Fruit fly (Drosophila melanogaster) whole organism, embryonic: ENCODE data around the gene Tfb4.

Experiments
- Abd-B ChIP-seq: fragments of 200-800 bp; sonication (Bioruptor generic); optimal IDR thresholded peaks from 2 replicates; lab custom pipeline; 2018; ENCODE audit warnings: missing biosample characterization, mild to moderate bottlenecking, missing genetic modification characterization, moderate library complexity
- Aef1 ChIP-seq: fragments of 200-800 bp; sonication (Bioruptor generic); IDR thresholded peaks from 3 replicates; pipeline ENCODE4 v1.3.6; 2022; ENCODE audit warnings: missing biosample characterization, missing genetic modification characterization
- Asciz ChIP-seq: fragments of 200-800 bp; sonication (Bioruptor generic); optimal IDR thresholded peaks from 2 replicates; lab custom pipeline; 2017; ENCODE audit warnings: missing biosample characterization, mild to moderate bottlenecking, missing genetic modification characterization, missing genetic modification reagents
- B-H2 ChIP-seq: fragments of 200-800 bp; sonication (Bioruptor generic); optimal IDR thresholded peaks from 2 replicates; lab custom pipeline; 2018; ENCODE audit warnings: missing biosample characterization, mild to moderate bottlenecking, missing genetic modification characterization
- BEAF-32 ChIP-seq: fragments of 200-800 bp; sonication (Bioruptor generic); optimal IDR thresholded peaks from 3 replicates; lab custom pipeline; 2017; ENCODE audit warnings: missing biosample characterization, missing genetic modification characterization, mild to moderate bottlenecking, moderate library complexity, missing genetic modification reagents
- CG12155 ChIP-seq: fragments of 200-800 bp; sonication (Bioruptor generic); optimal IDR thresholded peaks from 3 replicates; lab custom pipeline; 2016; ENCODE audit warnings: missing biosample characterization, missing genetic modification characterization
- CG12219 ChIP-seq: fragments of 200-800 bp; sonication (Bioruptor generic); optimal IDR thresholded peaks from 3 replicates; lab custom pipeline; 2018; ENCODE audit warnings: missing biosample characterization, mild to moderate bottlenecking, missing genetic modification characterization
- CG12236 ChIP-seq: fragments of 200-800 bp; sonication (Bioruptor generic); optimal IDR thresholded peaks from 2 replicates; lab custom pipeline; 2016; ENCODE audit warnings: missing biosample characterization, missing genetic modification characterization
- CG12659 ChIP-seq: fragments of 200-800 bp; sonication (Bioruptor generic); optimal IDR thresholded peaks from 3 replicates; lab custom pipeline; 2017; ENCODE audit warnings: mild to moderate bottlenecking, missing biosample characterization, missing genetic modification reagents, missing genetic modification characterization
- CG14050 ChIP-seq: fragments of 200-800 bp; sonication (Bioruptor generic); IDR thresholded peaks from 3 replicates; pipeline ENCODE4 v1.3.6; 2022; ENCODE audit warnings: missing biosample characterization, missing genetic modification characterization
- CG14965 ChIP-seq: fragments of 200-800 bp; sonication (Bioruptor generic); optimal IDR thresholded peaks from 2 replicates; lab custom pipeline; 2016; ENCODE audit warnings: missing biosample characterization, missing genetic modification characterization, borderline replicate concordance
- CG1529 ChIP-seq: fragments of 200-800 bp; sonication (Bioruptor generic); optimal IDR thresholded peaks from 3 replicates; lab custom pipeline; 2018; ENCODE audit warnings: missing biosample characterization, missing genetic modification characterization
- CG15479 ChIP-seq: fragments of 200-800 bp; sonication (Bioruptor generic); optimal IDR thresholded peaks from 3 replicates; lab custom pipeline; 2019; ENCODE audit warnings: missing biosample characterization, mild to moderate bottlenecking, missing genetic modification characterization, moderate library complexity
- CG15696 ChIP-seq: fragments of 200-800 bp; sonication (Bioruptor generic); optimal IDR thresholded peaks from 2 replicates; lab custom pipeline; 2019; ENCODE audit warnings: missing biosample characterization, mild to moderate bottlenecking, missing genetic modification characterization, moderate library complexity
- CG1603 ChIP-seq: fragments of 200-800 bp; sonication (Bioruptor generic); optimal IDR thresholded peaks from 2 replicates; lab custom pipeline; 2019; ENCODE audit warnings: missing biosample characterization, mild to moderate bottlenecking, missing genetic modification characterization, moderate library complexity
- CG2199 ChIP-seq: fragments of 200-800 bp; sonication (Bioruptor generic); IDR thresholded peaks from 3 replicates; pipeline ENCODE4 v1.3.6; 2022; ENCODE audit warnings: missing biosample characterization, missing genetic modification characterization
- CG2202 ChIP-seq: fragments of 200-800 bp; sonication (Bioruptor generic); optimal IDR thresholded peaks from 2 replicates; lab custom pipeline; 2018; ENCODE audit warnings: missing biosample characterization, mild to moderate bottlenecking, missing genetic modification characterization
- CG3281 ChIP-seq: fragments of 200-800 bp; sonication (Bioruptor generic); optimal IDR thresholded peaks from 3 replicates; lab custom pipeline; 2017; ENCODE audit warnings: missing biosample characterization, mild to moderate bottlenecking, missing genetic modification characterization
- CG5953 ChIP-seq: fragments of 200-800 bp; sonication (Bioruptor generic); IDR thresholded peaks from 2 replicates; pipeline ENCODE4 v1.3.6; 2022; ENCODE audit warnings: missing biosample characterization, missing genetic modification characterization
- CG7987 ChIP-seq: fragments of 200-800 bp; sonication (Bioruptor generic); optimal IDR thresholded peaks from 2 replicates; lab custom pipeline; 2018; ENCODE audit warnings: missing biosample characterization, mild to moderate bottlenecking, missing genetic modification characterization, moderate library complexity
- CG8281 ChIP-seq: fragments of 200-800 bp; sonication (Bioruptor generic); optimal IDR thresholded peaks from 2 replicates; lab custom pipeline; 2018; ENCODE audit warnings: missing biosample characterization, mild to moderate bottlenecking, missing genetic modification characterization, moderate library complexity
- CG8924 ChIP-seq: fragments of 200-800 bp; optimal IDR thresholded peaks from 3 replicates; lab custom pipeline; 2019; ENCODE audit warnings: missing biosample characterization, mild to moderate bottlenecking, missing genetic modification characterization, moderate library complexity
- CG8944 ChIP-seq: fragments of 200-800 bp; sonication (Bioruptor generic); optimal IDR thresholded peaks from 3 replicates; lab custom pipeline; 2016; ENCODE audit warnings: missing biosample characterization, missing genetic modification characterization
- CG9609 ChIP-seq: fragments of 200-800 bp; sonication (Bioruptor generic); optimal IDR thresholded peaks from 3 replicates; lab custom pipeline; 2016; ENCODE audit warnings: missing biosample characterization, missing genetic modification characterization
- Doc3 ChIP-seq: fragments of 200-800 bp; sonication (Bioruptor generic); IDR thresholded peaks from 3 replicates; pipeline ENCODE4 v1.3.6; 2022; ENCODE audit warnings: missing biosample characterization, missing genetic modification characterization; ENCODE audit not compliant: partially characterized antibody
- Fer2 ChIP-seq: fragments of 200-800 bp; sonication (Bioruptor generic); optimal IDR thresholded peaks from 2 replicates; lab custom pipeline; 2018; ENCODE audit warnings: missing biosample characterization, mild to moderate bottlenecking, missing genetic modification characterization, moderate library complexity
- H2.0 ChIP-seq: fragments of 200-800 bp; sonication (Bioruptor generic); IDR thresholded peaks from 2 replicates; pipeline ENCODE4 v1.3.6; 2022; ENCODE audit warnings: missing biosample characterization, missing genetic modification characterization
- HmgD ChIP-seq: fragments of 200-800 bp; sonication (Bioruptor generic); optimal IDR thresholded peaks from 3 replicates; lab custom pipeline; 2016; ENCODE audit warnings: missing biosample characterization, missing genetic modification characterization
- Kr ChIP-seq: fragments of 200-800 bp; sonication (Bioruptor generic); optimal IDR thresholded peaks from 2 replicates; lab custom pipeline; 2017; ENCODE audit warnings: missing biosample characterization, mild to moderate bottlenecking, missing genetic modification characterization
- MBD-R2 ChIP-seq: fragments of 200-800 bp; sonication (Bioruptor generic); IDR thresholded peaks from 2 replicates; pipeline ENCODE4 v1.3.6; 2022; ENCODE audit warnings: missing biosample characterization, missing genetic modification characterization
- Med ChIP-seq: fragments of 200-800 bp; sonication (Bioruptor generic); peaks from one replicate; lab custom pipeline; 2016; ENCODE audit warnings: missing biosample characterization, missing genetic modification characterization, mild to moderate bottlenecking, inconsistent platforms, moderate library complexity
- Scr ChIP-seq: fragments of 200-800 bp; sonication (Bioruptor generic); IDR thresholded peaks from 2 replicates; pipeline ENCODE4 v1.3.6; 2022; ENCODE audit warnings: missing biosample characterization, missing genetic modification characterization; ENCODE audit not compliant: partially characterized antibody
- TFAM ChIP-seq: fragments of 200-800 bp; sonication (Bioruptor generic); optimal IDR thresholded peaks from 2 replicates; lab custom pipeline; 2017; ENCODE audit warnings: missing biosample characterization, missing genetic modification characterization, inconsistent platforms
- ci ChIP-seq: fragments of 200-800 bp; sonication (Bioruptor generic); IDR thresholded peaks from 3 replicates; pipeline ENCODE4 v1.3.6; 2022; ENCODE audit warnings: missing biosample characterization, missing genetic modification characterization
- crp ChIP-seq, 2 experiments: fragments of 200-800 bp; sonication (Bioruptor generic); optimal IDR thresholded peaks; 2 replicates in 1 of 2; 3 replicates in 1 of 2; lab custom pipeline; 2017; ENCODE audit warnings: missing biosample characterization in 2 of 2, missing genetic modification characterization in 2 of 2, mild to moderate bottlenecking in 1 of 2, moderate library complexity in 1 of 2
- dimm ChIP-seq: fragments of 200-800 bp; sonication (Bioruptor generic); IDR thresholded peaks from 2 replicates; pipeline ENCODE4 v1.3.6; 2022; ENCODE audit warnings: missing biosample characterization, missing genetic modification characterization
- en ChIP-seq: fragments of 200-800 bp; sonication (Bioruptor generic); optimal IDR thresholded peaks from 2 replicates; lab custom pipeline; 2016; ENCODE audit warnings: missing biosample characterization, missing genetic modification characterization
- gfzf ChIP-seq: fragments of 200-800 bp; sonication (Bioruptor generic); optimal IDR thresholded peaks from 2 replicates; lab custom pipeline; 2016; ENCODE audit warnings: missing biosample characterization, mild to moderate bottlenecking, missing genetic modification characterization, moderate library complexity
- hb ChIP-seq: fragments of 200-800 bp; sonication (Bioruptor generic); IDR thresholded peaks from 3 replicates; pipeline ENCODE4 v1.3.6; 2022; ENCODE audit warnings: missing biosample characterization, missing genetic modification characterization; ENCODE audit not compliant: partially characterized antibody
- lab ChIP-seq: fragments of 200-800 bp; sonication (Bioruptor generic); optimal IDR thresholded peaks from 3 replicates; lab custom pipeline; 2017; ENCODE audit warnings: missing biosample characterization, missing genetic modification characterization, mild to moderate bottlenecking, moderate library complexity, missing genetic modification reagents
- lmd ChIP-seq: fragments of 200-800 bp; sonication (Bioruptor generic); IDR thresholded peaks from 2 replicates; pipeline ENCODE4 v1.3.6; 2022; ENCODE audit warnings: missing biosample characterization, missing genetic modification characterization
- mam ChIP-seq: fragments of 200-800 bp; sonication (Bioruptor generic); optimal IDR thresholded peaks from 3 replicates; lab custom pipeline; 2016; ENCODE audit warnings: missing biosample characterization, missing genetic modification characterization
- pan ChIP-seq, 4 experiments: fragments of >200 bp in 3 of 4; fragments of 200-800 bp in 1 of 4; sonication (Bioruptor generic) in 1 of 4; optimal IDR thresholded peaks in 3 of 4; IDR thresholded peaks in 1 of 4; 2 replicates each; pipeline versions ENCODE4 v1.3.6 to Lab custom; 2017 to 2022; ENCODE audit warnings: missing biosample characterization in 2 of 4, missing genetic modification characterization in 2 of 4, mixed read lengths in 1 of 4
- phol ChIP-seq: fragments of 200-800 bp; sonication (Bioruptor generic); optimal IDR thresholded peaks from 3 replicates; lab custom pipeline; 2018; ENCODE audit warnings: missing biosample characterization, mild to moderate bottlenecking, missing genetic modification characterization, moderate library complexity
- row ChIP-seq: fragments of 200-800 bp; sonication (Bioruptor generic); IDR thresholded peaks from 3 replicates; pipeline ENCODE4 v1.3.6; 2022; ENCODE audit warnings: missing biosample characterization, missing genetic modification characterization
- schlank ChIP-seq: fragments of 200-800 bp; sonication (Bioruptor generic); optimal IDR thresholded peaks from 2 replicates; lab custom pipeline; 2018; ENCODE audit warnings: missing biosample characterization, mild to moderate bottlenecking, missing genetic modification characterization
- sens-2 ChIP-seq: fragments of 200-800 bp; sonication (Bioruptor generic); IDR thresholded peaks from 2 replicates; pipeline ENCODE4 v1.3.6; 2022; ENCODE audit warnings: missing biosample characterization, missing genetic modification characterization
- stwl ChIP-seq: fragments of 200-800 bp; sonication (Bioruptor generic); optimal IDR thresholded peaks from 3 replicates; lab custom pipeline; 2018; ENCODE audit warnings: missing biosample characterization, mild to moderate bottlenecking, missing genetic modification characterization, moderate library complexity
- wor ChIP-seq: fragments of 200-800 bp; sonication (Bioruptor generic); IDR thresholded peaks from 2 replicates; pipeline ENCODE4 v1.3.6; 2022; ENCODE audit warnings: missing biosample characterization, missing genetic modification characterization
- zfh2 ChIP-seq: fragments of 200-800 bp; sonication (Bioruptor generic); optimal IDR thresholded peaks from 2 replicates; lab custom pipeline; 2016; ENCODE audit warnings: missing biosample characterization, missing genetic modification characterization

Tfb4 gene

dm6 chr2L:1177522-1177921, 27.0 kb upstream of the Tfb4 start, which contains the start of gene CG4896 (continued):
- peak; percentile 41 for TF ChIP-seq CG12659 (GFP tag; lab: Kevin White, UChicago)
- no peak for TF ChIP-seq CG14050 (GFP tag; lab: Robert Waterston, UW)
- no peak for TF ChIP-seq schlank
- TF ChIP-seq CG2199: no peak
- no peak for TF ChIP-seq Abd-B
- no peak for TF ChIP-seq CG15479 (GFP tag; lab: Kevin White, UChicago)
- TF ChIP-seq CG9609: no peak
- no peak for TF ChIP-seq CG1529 (GFP tag; lab: Kevin White, UChicago)
- TF ChIP-seq H2.0: no peak
- no peak for TF ChIP-seq CG1603 (tag; lab: Kevin White, UChicago)
- peak; percentile 40; the same call in 1 of the 3 replicates for TF ChIP-seq Doc3
- TF ChIP-seq pan (optimal IDR thresholded peaks at IDR 0.05; lab: Kevin White, UChicago): no peak
- no peak for TF ChIP-seq pan (GFP tag; optimal IDR thresholded peaks at IDR 0.05 in 1 of 2, IDR thresholded peaks at IDR 0.05 in 1 of 2)
- peak; percentile 17 for TF ChIP-seq phol
- TF ChIP-seq zfh2 (GFP tag; lab: Kevin White, UChicago): peak; percentile 36
- no peak for TF ChIP-seq mam (GFP tag; lab: Kevin White, UChicago)
- TF ChIP-seq row: peak; percentile 27; the same call in 1 of the 3 replicates
- peak; percentile 40 for TF ChIP-seq gfzf (GFP tag; lab: Kevin White, UChicago)
- no peak for TF ChIP-seq CG5953 (GFP tag; lab: Robert Waterston, UW)
- TF ChIP-seq CG12236 (GFP tag; lab: Kevin White, UChicago): no peak
- no peak for TF ChIP-seq CG8944 (GFP tag; lab: Kevin White, UChicago)
- TF ChIP-seq sens-2: no peak
- no peak for TF ChIP-seq CG3281 (GFP tag; lab: Kevin White, UChicago)
- peak; percentile 66; the same call in 2 of the 3 replicates for TF ChIP-seq hb
- peak; percentile 85 for TF ChIP-seq MBD-R2 (GFP tag; lab: Robert Waterston, UW)
- TF ChIP-seq Asciz: no peak
- no peak for TF ChIP-seq Fer2 (tag; lab: Kevin White, UChicago)
- no peak for TF ChIP-seq dimm (GFP tag; lab: Robert Waterston, UW)
- TF ChIP-seq Med (GFP tag; lab: Kevin White, UChicago): peak; percentile 82
- no peak for TF ChIP-seq en (GFP tag; lab: Kevin White, UChicago)
- no peak for TF ChIP-seq CG7987 (GFP tag; lab: Kevin White, UChicago)
- peak; percentile 66 for TF ChIP-seq BEAF-32 (GFP tag; lab: Kevin White, UChicago)
- TF ChIP-seq crp (GFP tag; optimal IDR thresholded peaks at IDR 0.05; lab: Kevin White, UChicago): no peak
- peak; percentile 49; the same call in 1 of the 3 replicates for TF ChIP-seq ci
- no peak for TF ChIP-seq Aef1
- no peak for TF ChIP-seq CG14965 (GFP tag; lab: Kevin White, UChicago)
- no peak for TF ChIP-seq Kr
- no peak for TF ChIP-seq CG12155 (GFP tag; lab: Kevin White, UChicago)
- no peak for TF ChIP-seq CG2202
- TF ChIP-seq lmd (GFP tag; lab: Robert Waterston, UW): no peak
- TF ChIP-seq stwl (tag; lab: Kevin White, UChicago): peak; percentile 82
- TF ChIP-seq CG15696 (tag; lab: Kevin White, UChicago): no peak
- no peak for TF ChIP-seq CG12219 (GFP tag; lab: Kevin White, UChicago)
- TF ChIP-seq wor (GFP tag; lab: Robert Waterston, UW): no peak
- no peak for TF ChIP-seq B-H2
- TF ChIP-seq CG8924 (tag; lab: Kevin White, UChicago): no peak
- peak; percentile 64 for TF ChIP-seq Scr (GFP tag; lab: Robert Waterston, UW)
- TF ChIP-seq lab (GFP tag; lab: Kevin White, UChicago): no peak
- TF ChIP-seq HmgD (GFP tag; lab: Kevin White, UChicago): no peak
- no peak for TF ChIP-seq TFAM (GFP tag; lab: Kevin White, UChicago)
- no peak for TF ChIP-seq CG8281 (tag; lab: Kevin White, UChicago)
